Worm (Caenorhabditis elegans) whole organism, young adult: ENCODE measurements around the gene T28C6.7.

Experiments
- B0261.1 ChIP-seq: sonication (generic microtip); optimal IDR thresholded peaks from 2 replicates; lab custom pipeline; 2016; ENCODE audit warnings: mild to moderate bottlenecking, missing genetic modification characterization, moderate library complexity, missing compliant biosample characterization
- C06A6.2 ChIP-seq: fragments of 200-800 bp; sonication (Bioruptor generic); conservative IDR thresholded peaks from 2 replicates; pipeline ENCODE4 v1.3.6; 2022; ENCODE audit warnings: missing genetic modification characterization, missing compliant biosample characterization
- F39B2.1 ChIP-seq: fragments of 200-800 bp; sonication (Bioruptor generic); IDR thresholded peaks from 2 replicates; pipeline ENCODE4 v1.3.6; 2022; ENCODE audit warnings: missing genetic modification reagents, missing genetic modification characterization, missing compliant biosample characterization
- K11D2.4 ChIP-seq: fragments of 200-800 bp; sonication (Bioruptor generic); IDR thresholded peaks from 2 replicates; pipeline ENCODE4 v1.3.6; 2022; ENCODE audit warnings: missing genetic modification reagents, missing genetic modification characterization, missing compliant biosample characterization
- Y53F4B.3 ChIP-seq: fragments of 200-800 bp; sonication (Bioruptor generic); IDR thresholded peaks from 2 replicates; pipeline ENCODE4 v1.3.6; 2022; ENCODE audit warnings: missing genetic modification reagents, missing genetic modification characterization, missing compliant biosample characterization
- Y53G8AR.9 ChIP-seq: fragments of 200-800 bp; sonication (Bioruptor generic); conservative IDR thresholded peaks from 2 replicates; pipeline ENCODE4 v1.3.6; 2022; ENCODE audit warnings: missing genetic modification reagents, missing genetic modification characterization, missing compliant biosample characterization
- Y56A3A.18 ChIP-seq: fragments of 200-800 bp; sonication (Bioruptor generic); IDR thresholded peaks from 2 replicates; pipeline ENCODE4 v1.3.6; 2022; ENCODE audit warnings: missing genetic modification reagents, missing genetic modification characterization, missing compliant biosample characterization
- atf-7 ChIP-seq: sonication (generic microtip); optimal IDR thresholded peaks from 2 replicates; lab custom pipeline; 2017; ENCODE audit warnings: mild to moderate bottlenecking, missing genetic modification characterization, missing compliant biosample characterization
- attf-3 ChIP-seq: fragments of 200-800 bp; sonication (Bioruptor generic); conservative IDR thresholded peaks from 2 replicates; pipeline ENCODE4 v1.3.6; 2022; ENCODE audit warnings: missing genetic modification reagents, missing genetic modification characterization, missing compliant biosample characterization
- attf-6 ChIP-seq: fragments of 200-800 bp; sonication (Bioruptor generic); IDR thresholded peaks from 2 replicates; pipeline ENCODE4 v1.3.6; 2022; ENCODE audit warnings: missing genetic modification reagents, missing genetic modification characterization, missing compliant biosample characterization
- bed-1 ChIP-seq: fragments of 200-800 bp; sonication (Bioruptor generic); IDR thresholded peaks from 2 replicates; pipeline ENCODE4 v1.3.6; 2022; ENCODE audit warnings: missing genetic modification reagents, missing genetic modification characterization, missing compliant biosample characterization
- ccch-3 ChIP-seq: fragments of 200-800 bp; sonication (Bioruptor generic); optimal IDR thresholded peaks from 2 replicates; lab custom pipeline; 2018; ENCODE audit warnings: mild to moderate bottlenecking, missing genetic modification characterization, missing compliant biosample characterization
- ceh-58 ChIP-seq: fragments of 200-800 bp; sonication (Bioruptor generic); IDR thresholded peaks from 2 replicates; pipeline ENCODE4 v1.3.6; 2022; ENCODE audit warnings: missing genetic modification characterization, missing compliant biosample characterization
- ceh-79 ChIP-seq: sonication (generic microtip); optimal IDR thresholded peaks from 2 replicates; lab custom pipeline; 2017; ENCODE audit warnings: mild to moderate bottlenecking, missing genetic modification characterization, missing compliant biosample characterization
- ceh-91 ChIP-seq: fragments of 200-800 bp; sonication (Bioruptor generic); IDR thresholded peaks from 2 replicates; pipeline ENCODE4 v1.3.6; 2022; ENCODE audit warnings: missing genetic modification reagents, missing genetic modification characterization, missing compliant biosample characterization
- dpl-1 ChIP-seq: fragments of 150-350 bp; optimal IDR thresholded peaks from 2 replicates; lab custom pipeline; 2014; ENCODE audit warnings: missing biosample characterization, missing genetic modification reagents, missing genetic modification characterization
- efl-1 ChIP-seq: fragments of 150-350 bp; optimal IDR thresholded peaks from 2 replicates; lab custom pipeline; 2014; ENCODE audit warnings: missing biosample characterization, missing genetic modification reagents, missing genetic modification characterization
- him-1 ChIP-seq: sonication (generic microtip); optimal IDR thresholded peaks from 2 replicates; lab custom pipeline; 2016; ENCODE audit warnings: missing genotype, missing genetic modification reagents, missing genetic modification characterization, missing compliant biosample characterization
- hmg-1.2 ChIP-seq: fragments of 200-800 bp; sonication (Bioruptor generic); IDR thresholded peaks from 2 replicates; pipeline ENCODE4 v1.3.6; 2022; ENCODE audit warnings: missing genetic modification reagents, missing genetic modification characterization, missing compliant biosample characterization
- let-607 ChIP-seq, 2 experiments: fragments of 200-800 bp in 1 of 2; sonication (Bioruptor generic) in 1 of 2; sonication (generic microtip) in 1 of 2; optimal IDR thresholded peaks; 2 replicates each; lab custom pipeline; 2016 to 2018; ENCODE audit warnings: mild to moderate bottlenecking in 2 of 2, missing compliant biosample characterization in 2 of 2, missing genetic modification characterization in 2 of 2, moderate library complexity in 2 of 2, missing genotype in 1 of 2
- lin-35 ChIP-seq, 3 experiments: fragments of 150-350 bp in 2 of 3; sonication (generic microtip) in 1 of 3; optimal IDR thresholded peaks; 2 replicates each; lab custom pipeline; 2014 to 2018; ENCODE audit warnings: missing biosample characterization in 3 of 3, missing genetic modification characterization in 3 of 3, missing genetic modification reagents in 3 of 3
- lin-54 ChIP-seq: fragments of 200-800 bp; sonication (Bioruptor generic); optimal IDR thresholded peaks from 2 replicates; lab custom pipeline; 2018; ENCODE audit warnings: mild to moderate bottlenecking, missing genetic modification characterization, missing compliant biosample characterization
- mel-28 ChIP-seq: sonication (generic microtip); optimal IDR thresholded peaks from 2 replicates; lab custom pipeline; 2016; ENCODE audit warnings: borderline replicate concordance, mild to moderate bottlenecking, missing genetic modification characterization, missing compliant biosample characterization
- nhr-80 ChIP-seq: sonication (generic microtip); optimal IDR thresholded peaks from 2 replicates; lab custom pipeline; 2016; ENCODE audit warnings: missing genetic modification characterization, missing compliant biosample characterization
- pbrm-1 ChIP-seq: fragments of 200-800 bp; sonication (Bioruptor generic); IDR thresholded peaks from 2 replicates; pipeline ENCODE4 v1.3.6; 2022; ENCODE audit warnings: missing genetic modification reagents, missing genetic modification characterization, missing compliant biosample characterization
- snpc-4 ChIP-seq, 5 experiments: fragments of 150-350 bp in 1 of 5; sonication (generic microtip) in 4 of 5; optimal IDR thresholded peaks; 2 replicates each; lab custom pipeline; 2014 to 2018; ENCODE audit warnings: missing genetic modification characterization in 5 of 5, missing biosample characterization in 3 of 5, antibody characterized with exemption in 2 of 5, mild to moderate bottlenecking in 2 of 5, missing compliant biosample characterization in 2 of 5, missing genotype in 2 of 5, moderate library complexity in 2 of 5, missing genetic modification reagents in 1 of 5
- tbp1 ChIP-seq: fragments of 200-800 bp; sonication (Bioruptor generic); optimal IDR thresholded peaks from 2 replicates; lab custom pipeline; 2018; ENCODE audit warnings: mild to moderate bottlenecking, missing genetic modification characterization, missing compliant biosample characterization
- tlf-1 ChIP-seq: fragments of 200-800 bp; sonication (Bioruptor generic); optimal IDR thresholded peaks from 2 replicates; lab custom pipeline; 2018; ENCODE audit warnings: mild to moderate bottlenecking, missing genetic modification characterization, missing compliant biosample characterization
- zfh-2 ChIP-seq: fragments of 200-800 bp; sonication (Bioruptor generic); conservative IDR thresholded peaks from 2 replicates; pipeline ENCODE4 v1.3.6; 2022; ENCODE audit warnings: missing genetic modification reagents, missing genetic modification characterization, missing compliant biosample characterization
- ztf-25 ChIP-seq: fragments of 200-800 bp; sonication (Bioruptor generic); IDR thresholded peaks from 2 replicates; pipeline ENCODE4 v1.3.6; 2022; ENCODE audit warnings: missing genetic modification reagents, missing genetic modification characterization, missing compliant biosample characterization
- ztf-6 ChIP-seq: fragments of 200-800 bp; sonication (Bioruptor generic); IDR thresholded peaks from 2 replicates; pipeline ENCODE4 v1.3.6; 2022; ENCODE audit warnings: missing genetic modification reagents, missing genetic modification characterization, missing compliant biosample characterization

T28C6.7 gene

ce11 chrIV:8866092-8866491, 38.5 kb downstream of the T28C6.7 start (continued):
- TF ChIP-seq attf-6 (GFP tag; lab: Robert Waterston, UW) (no peak), tbp1 (GFP tag; lab: Kevin White, UChicago) (peak; percentile 12), K11D2.4 (GFP tag; lab: Robert Waterston, UW) (no peak), attf-3 (GFP tag; lab: Robert Waterston, UW) (peak; percentile 23; the same call in 1 of the 2 replicates), ceh-58 (GFP tag; lab: Robert Waterston, UW) (no peak), lin-54 (GFP tag; lab: Kevin White, UChicago) (peak; percentile 20)

- TF ChIP-seq nhr-80, result peak; percentile 18
- TF ChIP-seq bed-1 (GFP tag; lab: Robert Waterston, UW), result no peak
- no peak for TF ChIP-seq attf-6 (GFP tag; lab: Robert Waterston, UW)
These were observed 40.0 kb downstream of the T28C6.7 start for ce11 chrIV:8867562-8867961.

- TF ChIP-seq tlf-1 (GFP tag; lab: Kevin White, UChicago), result no peak
- peak; percentile 85 for TF ChIP-seq efl-1 (GFP tag; lab: Kevin White, UChicago)
- no peak for TF ChIP-seq ztf-25
- TF ChIP-seq dpl-1 (GFP tag; lab: Kevin White, UChicago), result peak; percentile 71
- TF ChIP-seq lin-35 (GFP tag; optimal IDR thresholded peaks at IDR 0.05; lab: Kevin White, UChicago), result peak in 1 of 3 experiments; percentile 86
- TF ChIP-seq attf-3 (GFP tag; lab: Robert Waterston, UW), result peak; percentile 94
- TF ChIP-seq, all 124 proteins: peak for 4
These were observed 42.0 kb downstream of the T28C6.7 start, which contains the start of gene npp-23 for ce11 chrIV:8869624-8870023. Gene npp-23, minus strand, starts transcription at chrIV:8869679.

- TF ChIP-seq C06A6.2 (GFP tag; lab: Robert Waterston, UW) (no peak), Y53F4B.3 (GFP tag; lab: Robert Waterston, UW) (no peak), ztf-6 (GFP tag; lab: Robert Waterston, UW) (no peak), efl-1 (GFP tag; lab: Kevin White, UChicago) (no peak), Y56A3A.18 (GFP tag; lab: Robert Waterston, UW) (no peak), zfh-2 (no peak), mel-28 (tag; lab: Kevin White, UChicago) (no peak), snpc-4 (GFP tag; optimal IDR thresholded peaks at IDR 0.05; lab: Kevin White, UChicago) (no peak), snpc-4 (tag; optimal IDR thresholded peaks at IDR 0.05; lab: Kevin White, UChicago) (no peak), let-607 (tag; optimal IDR thresholded peaks at IDR 0.05; lab: Kevin White, UChicago) (no peak), atf-7 (no peak), dpl-1 (GFP tag; lab: Kevin White, UChicago) (no peak), ceh-79 (tag; lab: Kevin White, UChicago) (no peak), B0261.1 (tag; lab: Kevin White, UChicago) (no peak), F39B2.1 (GFP tag; lab: Robert Waterston, UW) (no peak), ccch-3 (GFP tag; lab: Kevin White, UChicago) (no peak), ceh-91 (GFP tag; lab: Robert Waterston, UW) (no peak), him-1 (tag; lab: Kevin White, UChicago) (no peak), Y53G8AR.9 (GFP tag; lab: Robert Waterston, UW) (no peak)
These were observed 45.4 kb downstream of the T28C6.7 start, which contains the start of gene C09G9.3 for ce11 chrIV:8872958-8873357. Gene C09G9.3, minus strand, starts transcription at chrIV:8873058.

- TF ChIP-seq pbrm-1, result no peak
- no peak for TF ChIP-seq hmg-1.2 (GFP tag; lab: Robert Waterston, UW)
These were observed 46.2 kb downstream of the T28C6.7 start, which contains the start of gene hdl-2 for ce11 chrIV:8873847-8874246. Gene hdl-2, plus strand, starts transcription at chrIV:8874147.
